Fruit fly (Drosophila melanogaster) S2 (cell line): ENCODE data around the gene RAF2.

Experiments used
- CG8478 ChIP-seq: fragments of >200 bp; optimal IDR thresholded peaks from 2 replicates; lab custom pipeline; 2018
- CTCF ChIP-seq, 2 experiments: fragments of >200 bp; optimal IDR thresholded peaks; 2 replicates each; lab custom pipeline; 2018

The RAF2 gene

DNA sequence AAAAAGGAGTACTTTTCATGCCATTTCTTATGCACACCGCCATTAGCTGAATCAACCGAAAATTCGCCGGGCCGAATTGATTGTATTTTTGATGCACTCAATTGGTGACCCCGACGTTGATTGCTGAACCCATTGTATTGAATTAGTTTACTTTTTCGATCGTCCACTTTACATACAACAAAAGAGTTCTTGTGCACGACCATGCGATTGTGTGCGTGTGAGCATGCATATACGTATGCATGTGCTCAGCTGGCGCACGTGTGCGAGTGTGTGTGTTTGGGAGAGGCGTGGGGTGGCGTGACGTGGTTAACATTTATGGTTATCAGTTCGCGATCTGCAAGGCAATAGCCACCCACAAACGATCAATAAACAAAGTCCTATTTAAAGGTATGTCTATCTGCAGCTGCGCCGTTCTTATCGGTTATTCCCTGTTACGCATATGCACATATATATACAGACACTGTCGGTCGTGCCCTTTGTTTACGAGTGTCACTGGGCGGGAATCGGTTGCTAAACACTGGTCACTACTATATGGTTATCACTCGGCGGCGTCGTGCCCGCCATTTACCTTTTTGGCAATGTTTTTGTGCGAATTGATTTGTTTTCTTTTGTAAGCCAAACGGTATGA, 761 bp upstream of the RAF2 start:
- TF ChIP-seq CG8478 (lab: Kevin White, UChicago) (no peak), CTCF (optimal IDR thresholded peaks at IDR 0.05; lab: Kevin White, UChicago) (no peak)

DNA sequence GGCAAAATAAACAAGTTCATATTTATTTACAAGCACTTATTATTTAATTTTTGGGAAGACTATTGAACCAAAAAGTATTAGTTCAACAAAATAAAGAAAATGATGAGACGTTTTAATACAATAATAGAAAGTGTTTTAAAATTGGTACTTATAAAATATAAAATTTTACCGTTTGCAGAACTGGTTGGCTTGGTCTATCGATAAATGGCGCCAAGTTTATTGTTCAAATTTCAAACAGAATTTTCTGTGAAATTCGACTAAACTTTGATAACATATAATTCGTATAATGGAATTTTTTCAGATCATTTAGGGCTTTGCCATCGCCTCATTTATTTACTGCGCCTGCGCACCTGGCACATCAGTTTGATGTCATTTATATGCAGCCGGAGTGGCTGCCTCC, 4.7 kb downstream of the RAF2 start:
- TF ChIP-seq CTCF (optimal IDR thresholded peaks at IDR 0.05; lab: Kevin White, UChicago) (no peak), CG8478 (lab: Kevin White, UChicago) (no peak)

DNA sequence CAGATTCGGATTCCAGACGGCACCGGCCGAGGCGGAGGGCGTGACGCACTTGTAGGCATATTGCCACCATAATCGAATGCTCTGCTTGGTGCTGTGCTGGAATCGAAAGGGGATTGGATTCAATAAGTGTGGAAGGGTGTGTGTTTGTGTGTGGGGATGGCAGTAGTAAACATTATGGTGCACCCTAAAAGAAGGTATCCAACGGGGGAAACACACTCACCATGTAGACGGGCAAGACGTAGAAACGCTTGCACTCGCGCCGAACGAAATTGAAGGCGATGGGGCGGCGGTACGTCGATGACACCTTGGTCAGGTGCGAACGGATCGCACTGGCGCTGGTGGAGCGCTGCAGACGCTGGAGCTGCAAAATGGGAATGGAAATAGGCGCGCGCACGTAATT, 5.1 kb downstream of the RAF2 start:
- TF ChIP-seq CTCF (optimal IDR thresholded peaks at IDR 0.05; lab: Kevin White, UChicago) (no peak), CG8478 (lab: Kevin White, UChicago) (no peak)

DNA sequence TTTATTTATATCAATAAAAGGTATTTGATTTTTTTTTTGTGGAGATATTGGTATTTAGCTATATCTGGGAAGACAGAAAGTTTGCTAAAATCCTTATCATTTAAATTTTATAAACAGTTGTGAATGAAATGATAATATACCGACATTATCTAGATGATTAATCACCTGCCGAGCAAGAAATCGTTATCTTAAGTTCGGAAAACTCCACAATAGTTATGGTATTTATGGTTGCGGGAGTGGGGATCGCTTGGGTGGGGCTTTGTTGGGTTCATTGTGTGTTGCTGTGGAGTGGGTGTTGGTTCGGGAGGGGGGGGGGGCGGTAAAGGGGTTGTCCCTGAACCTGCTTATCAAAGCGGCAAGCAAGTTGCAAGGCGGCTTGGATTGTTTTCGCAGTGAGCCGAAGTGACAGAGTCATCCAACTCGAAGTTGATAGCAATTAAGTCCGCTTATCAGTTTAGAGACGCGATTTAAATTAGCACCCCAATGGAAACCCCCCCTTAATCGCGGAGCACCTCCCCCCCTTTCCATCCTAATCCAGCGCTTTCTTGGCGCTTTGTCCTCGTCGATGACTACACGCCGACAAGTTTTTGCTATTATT, 6.2 kb downstream of the RAF2 start:
- no peak for TF ChIP-seq CTCF (optimal IDR thresholded peaks at IDR 0.05; lab: Kevin White, UChicago)
- no peak for TF ChIP-seq CG8478 (lab: Kevin White, UChicago)

DNA sequence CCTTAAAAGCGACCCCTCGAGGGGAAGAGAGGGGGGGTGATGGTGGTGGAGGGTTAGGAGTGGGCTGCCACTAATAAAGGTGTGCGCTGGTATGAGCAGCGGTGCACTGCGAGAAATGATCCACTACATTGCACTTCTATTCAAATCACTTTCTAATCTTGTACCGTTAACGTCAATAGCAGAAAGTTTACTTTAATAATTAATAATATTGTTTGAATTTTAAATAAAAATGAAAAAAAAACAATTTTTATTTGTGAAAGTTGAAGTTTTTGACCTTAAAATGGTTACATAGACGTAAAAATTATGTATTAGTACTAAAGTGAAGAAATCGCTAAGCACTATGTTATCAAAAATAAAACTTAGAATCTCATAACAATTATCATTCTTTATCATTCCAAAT, 6.7 kb downstream of the RAF2 start:
- no peak for TF ChIP-seq CG8478 (lab: Kevin White, UChicago)
- TF ChIP-seq CTCF (optimal IDR thresholded peaks at IDR 0.05; lab: Kevin White, UChicago): no peak

DNA sequence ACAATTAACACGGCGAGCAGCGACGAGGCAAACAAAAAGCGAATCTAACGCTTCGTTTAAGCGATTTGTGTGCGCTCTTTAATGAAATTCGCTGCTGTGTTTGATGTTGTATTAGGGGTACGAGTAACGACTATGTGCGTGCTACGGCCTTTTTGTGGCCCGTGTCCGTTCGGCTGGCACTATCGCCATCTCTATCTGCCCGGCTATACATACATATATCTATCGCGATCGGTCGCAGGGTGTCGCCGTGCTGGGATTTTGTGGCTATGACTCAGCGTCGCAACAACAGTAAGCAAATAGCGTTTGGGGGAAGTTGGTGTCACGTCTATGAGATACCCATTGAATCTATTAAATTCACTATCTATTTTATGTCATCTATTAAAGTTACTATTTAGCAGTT, 7.6 kb downstream of the RAF2 start:
- TF ChIP-seq CG8478 (lab: Kevin White, UChicago): no peak
- TF ChIP-seq CTCF (optimal IDR thresholded peaks at IDR 0.05; lab: Kevin White, UChicago): no peak

DNA sequence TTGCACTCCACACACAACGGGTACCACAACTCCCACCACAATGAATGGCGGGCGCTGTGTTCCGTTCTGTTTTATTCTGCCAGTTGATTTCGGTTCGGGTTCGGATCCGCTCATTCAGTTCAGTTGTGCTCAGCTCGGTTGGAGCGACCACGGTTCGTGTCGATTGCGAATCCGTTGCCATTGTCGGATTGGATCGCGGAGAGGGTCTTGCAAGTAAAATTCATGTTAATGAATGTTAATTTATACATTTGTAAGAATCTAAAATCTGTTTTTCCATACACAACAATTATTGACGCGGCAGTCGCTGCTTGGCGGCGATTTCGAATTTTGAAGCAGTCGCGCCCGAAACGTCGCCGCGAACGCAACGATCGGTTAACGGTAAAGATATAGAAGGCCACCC, 8.4 kb downstream of the RAF2 start, which contains the start of gene Gagr:
TSS of gene Gagr (plus strand) at position 81 of the 400 bp plus-strand sequence.
- TF ChIP-seq CTCF (optimal IDR thresholded peaks at IDR 0.05; lab: Kevin White, UChicago) (no peak), CG8478 (lab: Kevin White, UChicago) (no peak)

DNA sequence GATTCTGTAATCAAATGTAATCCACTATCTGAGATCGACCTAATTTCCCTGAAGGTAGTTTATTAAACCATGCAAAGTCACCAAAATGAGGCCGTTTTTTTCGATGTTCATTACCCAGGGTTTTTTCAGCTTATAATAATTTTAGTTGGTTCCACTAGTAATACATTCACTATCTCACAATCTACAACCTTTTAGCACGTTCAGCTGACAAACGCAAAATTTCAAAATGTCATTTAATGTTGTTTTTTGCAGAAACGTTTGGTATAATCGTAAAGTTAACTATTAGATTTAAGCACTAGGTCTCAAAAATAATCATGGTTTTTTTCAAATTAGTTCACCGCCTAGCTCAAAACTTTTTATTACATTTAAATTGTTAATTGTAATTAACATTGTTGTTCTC, 14.0 kb downstream of the RAF2 start, which contains the start of gene CG44836:
TSS of gene CG44836 (minus strand) at position 101 of the 400 bp plus-strand sequence.
- no peak for TF ChIP-seq CTCF (optimal IDR thresholded peaks at IDR 0.05; lab: Kevin White, UChicago)

DNA sequence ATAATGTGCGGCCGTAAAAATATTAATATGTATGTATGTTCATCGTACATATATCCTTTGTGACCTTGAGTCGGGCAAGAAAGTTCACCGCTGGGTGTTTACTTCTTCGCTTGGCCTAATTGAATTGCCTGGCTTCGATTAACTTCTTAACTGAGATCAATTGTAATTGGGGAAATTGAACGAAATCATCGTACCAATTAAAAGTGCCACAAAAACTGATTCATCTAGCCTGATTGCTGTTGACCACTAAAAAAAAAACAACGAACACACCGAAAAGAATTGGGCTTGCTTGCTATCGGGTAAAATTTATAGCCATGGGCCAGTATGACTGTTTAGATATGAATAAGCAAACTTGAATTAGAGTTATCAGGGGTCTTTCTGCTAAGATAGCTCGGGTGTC, 16.1 kb downstream of the RAF2 start:
- no peak for TF ChIP-seq CG8478 (lab: Kevin White, UChicago)
- no peak for TF ChIP-seq CTCF (optimal IDR thresholded peaks at IDR 0.05; lab: Kevin White, UChicago)

DNA sequence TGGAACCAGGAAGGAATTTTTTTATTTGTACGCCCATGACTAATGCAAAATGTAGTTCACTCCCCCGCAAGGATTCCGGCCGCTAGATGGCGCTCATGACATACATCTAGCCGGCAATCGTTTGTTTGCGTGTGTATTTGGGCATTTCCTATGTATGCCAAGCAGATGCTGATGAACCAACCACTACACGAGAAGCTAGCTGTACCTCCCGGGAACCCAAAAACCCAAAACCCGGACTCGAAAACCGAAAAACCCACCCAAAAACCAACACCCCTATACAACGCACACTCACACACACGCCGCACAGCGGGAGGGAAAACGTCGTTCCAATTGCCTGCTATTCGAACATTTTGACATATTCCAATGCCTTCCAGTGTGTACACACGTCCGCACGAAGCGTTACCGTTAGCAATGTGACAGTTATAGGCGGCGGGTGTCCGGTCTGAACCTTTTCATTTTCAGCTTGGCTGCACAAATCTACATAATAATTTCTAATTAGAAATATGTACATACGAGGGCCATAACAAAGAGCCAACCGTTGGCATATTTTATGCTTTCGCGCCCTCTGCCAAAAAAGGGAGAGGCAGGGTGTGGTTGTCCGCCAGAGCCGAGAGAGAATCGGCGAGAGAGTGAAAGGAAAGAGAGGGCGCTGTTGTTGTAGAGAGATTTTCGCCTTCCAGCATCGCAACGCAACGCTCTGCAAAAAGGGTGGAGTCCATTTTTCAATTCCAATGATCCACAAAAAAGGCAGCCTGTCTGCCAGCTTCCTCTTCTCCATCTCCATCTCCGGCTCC, 21.9 kb downstream of the RAF2 start:
- TF ChIP-seq CG8478 (lab: Kevin White, UChicago): no peak
- TF ChIP-seq CTCF (optimal IDR thresholded peaks at IDR 0.05; lab: Kevin White, UChicago): peak; percentile 87 to 92

DNA sequence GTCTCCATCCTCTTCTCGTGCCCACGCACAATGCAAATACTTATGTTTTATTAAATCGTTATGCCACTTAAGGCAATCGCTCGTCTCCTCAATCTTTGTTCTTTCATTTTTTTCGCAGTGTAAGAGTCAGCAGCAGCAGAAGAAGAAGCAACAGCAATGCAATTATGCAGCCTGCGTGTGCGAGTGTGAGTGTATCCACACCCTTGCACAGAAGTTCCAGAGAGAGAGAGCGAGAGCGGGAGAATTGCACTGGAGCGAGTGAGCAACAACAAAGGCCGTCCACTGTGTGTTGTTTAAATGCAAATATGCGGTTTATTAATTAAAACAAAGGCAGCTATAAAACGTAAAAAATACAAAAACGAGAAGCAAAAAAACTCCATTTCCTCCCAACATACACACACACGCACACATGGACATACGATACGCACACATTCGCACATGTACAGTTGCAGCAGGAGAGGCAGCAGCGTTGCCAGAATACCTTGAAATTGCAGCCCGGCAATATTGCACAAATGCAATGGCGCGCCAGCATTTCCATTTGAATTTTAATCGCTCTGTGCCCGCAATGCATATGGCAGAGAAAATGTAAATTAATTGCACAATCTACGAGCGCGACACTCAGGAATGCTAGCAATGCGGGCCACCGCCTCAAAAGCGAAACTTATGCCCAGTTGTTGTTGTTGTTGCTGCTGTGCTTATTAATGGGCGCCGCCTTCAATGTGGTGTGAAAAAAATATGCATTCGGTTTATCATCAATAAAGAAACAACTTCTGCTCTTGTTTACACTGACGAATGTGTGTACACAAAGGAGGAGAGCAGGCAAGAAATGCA, 22.7 kb downstream of the RAF2 start:
- no peak for TF ChIP-seq CTCF (optimal IDR thresholded peaks at IDR 0.05; lab: Kevin White, UChicago)
- TF ChIP-seq CG8478 (lab: Kevin White, UChicago): no peak

DNA sequence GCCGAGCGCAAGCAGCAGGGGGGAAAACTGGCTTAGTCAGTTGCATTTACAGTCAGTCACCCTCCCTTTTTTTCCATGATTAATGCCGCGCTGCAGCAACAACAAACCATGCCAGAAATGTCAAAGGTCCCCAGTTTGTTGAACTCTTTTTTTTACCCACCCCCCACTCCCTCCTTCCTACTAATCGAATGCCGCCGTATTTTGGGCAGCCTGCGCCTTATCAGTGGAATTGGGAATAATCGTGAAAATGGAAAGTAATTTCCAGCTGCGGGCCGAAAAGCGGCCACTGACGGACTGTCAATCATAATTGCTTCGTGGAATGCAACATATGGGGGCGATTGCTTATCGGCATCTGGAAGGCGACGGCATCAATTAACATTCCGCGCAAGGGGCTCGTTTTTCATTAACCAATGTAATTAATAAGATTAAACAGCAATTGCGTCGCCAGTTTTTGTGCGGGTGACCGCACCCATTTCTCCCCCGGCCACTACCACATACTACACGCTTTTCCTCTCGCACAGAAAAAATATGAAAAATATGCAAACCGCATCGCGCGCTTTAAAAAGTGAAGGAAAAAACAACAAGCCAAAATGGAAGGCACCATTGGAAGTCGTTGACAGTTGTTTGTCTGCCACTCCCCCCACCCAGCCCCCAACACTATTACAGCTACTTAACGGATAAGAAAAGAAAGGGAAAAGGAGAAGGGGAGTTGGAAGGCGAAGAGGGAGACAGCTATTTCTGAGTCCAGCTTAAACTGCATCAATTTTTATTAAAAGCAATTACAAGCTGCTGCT, 23.5 kb downstream of the RAF2 start:
- TF ChIP-seq CTCF (optimal IDR thresholded peaks at IDR 0.05; lab: Kevin White, UChicago): no peak
- no peak for TF ChIP-seq CG8478 (lab: Kevin White, UChicago)

DNA sequence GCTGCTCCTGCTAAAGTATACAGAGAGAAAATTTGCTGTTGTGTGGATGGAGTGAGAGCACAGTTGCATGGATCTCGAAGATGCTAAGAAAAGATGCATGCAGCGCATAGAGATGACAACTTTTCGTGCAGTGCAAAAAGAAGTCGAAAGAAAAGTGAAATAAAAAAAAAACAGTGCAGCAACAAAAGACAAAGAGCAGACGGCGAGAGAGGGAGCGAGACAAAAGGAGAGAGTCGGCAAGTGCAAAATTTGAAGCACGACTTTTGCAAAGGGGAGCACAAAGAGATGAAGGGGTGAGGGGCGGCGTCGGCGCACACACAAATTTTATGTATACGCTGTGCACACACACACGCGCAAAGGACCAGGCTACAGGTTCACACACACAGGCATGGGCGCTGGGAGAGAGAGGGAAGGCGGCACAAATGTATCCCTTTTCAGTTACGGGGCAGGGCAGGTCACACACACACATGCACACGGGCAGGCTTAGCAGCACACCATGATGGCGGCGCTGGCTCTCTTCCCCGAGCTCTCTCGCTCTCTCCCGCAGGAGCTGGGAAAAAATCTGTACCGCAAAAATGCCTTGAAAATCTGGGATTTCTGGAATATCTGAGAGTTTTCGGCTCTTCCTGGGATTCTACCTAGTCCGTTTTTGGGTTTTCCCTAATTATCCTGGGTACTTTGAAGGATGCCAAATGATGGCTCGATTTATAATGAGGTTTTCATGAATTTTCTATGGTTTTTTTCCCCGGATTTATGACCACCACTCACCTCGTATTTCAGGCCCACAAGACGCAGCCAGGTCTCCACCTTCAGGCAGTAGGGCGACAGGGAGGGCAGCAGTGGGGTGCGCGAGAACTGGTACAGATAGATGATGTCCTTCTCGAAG, 24.4 kb downstream of the RAF2 start:
- no peak for TF ChIP-seq CG8478 (lab: Kevin White, UChicago)
- no peak for TF ChIP-seq CTCF (optimal IDR thresholded peaks at IDR 0.05; lab: Kevin White, UChicago)
